Worm (Caenorhabditis elegans): ENCODE measurements around the gene mac-1.

ce11 chrII:13297935-13298334 lies 22.8 kb downstream of the mac-1 start:
- no peak for TF ChIP-seq ceh-62 (tag; optimal IDR thresholded peaks at IDR 0.05)
- no peak for TF ChIP-seq egl-27 (tag; optimal IDR thresholded peaks at IDR 0.05)
